Worm (Caenorhabditis elegans) whole organism, L3 larva: Measurements from ENCODE around the gene lcmt-1.

Experiments used
- R02D3.7 ChIP-seq: fragments of 150-350 bp; optimal IDR thresholded peaks from 2 replicates; lab custom pipeline; 2014; ENCODE audit warnings: missing biosample characterization, missing genetic modification characterization
- egl-27 ChIP-seq: sonication (generic microtip); optimal IDR thresholded peaks from 4 replicates; lab custom pipeline; 2017; ENCODE audit warnings: missing biosample characterization, missing genetic modification reagents, missing genetic modification characterization
- elt-1 ChIP-seq: fragments of 150-350 bp; optimal IDR thresholded peaks from 2 replicates; lab custom pipeline; 2014; ENCODE audit warnings: missing biosample characterization, missing genetic modification characterization
- elt-3 ChIP-seq, 3 experiments: fragments of 150-350 bp in 1 of 3; sonication (generic microtip) in 2 of 3; optimal IDR thresholded peaks; 2 replicates in 2 of 3; 4 replicates in 1 of 3; lab custom pipeline; 2014 to 2017; ENCODE audit warnings: missing biosample characterization in 3 of 3, missing genetic modification characterization in 3 of 3
- lin-15B ChIP-seq: fragments of 150-350 bp; optimal IDR thresholded peaks from 2 replicates; lab custom pipeline; 2014; ENCODE audit warnings: missing biosample characterization, missing genetic modification characterization
- lin-39 ChIP-seq: fragments of 150-350 bp; optimal IDR thresholded peaks from 2 replicates; lab custom pipeline; 2018; ENCODE audit warnings: missing biosample characterization, missing genetic modification reagents, missing genetic modification characterization
- mdl-1 ChIP-seq: fragments of 150-350 bp; optimal IDR thresholded peaks from 2 replicates; lab custom pipeline; 2014; ENCODE audit warnings: missing biosample characterization, missing genetic modification characterization
- nhr-43 ChIP-seq: sonication (generic microtip); optimal IDR thresholded peaks from 2 replicates; lab custom pipeline; 2016; ENCODE audit warnings: mild to moderate bottlenecking, missing genetic modification characterization, missing compliant biosample characterization; ENCODE audit not compliant: poor library complexity, severe bottlenecking
- nhr-76 ChIP-seq: fragments of 150-350 bp; sonication (generic microtip); optimal IDR thresholded peaks from 5 replicates; lab custom pipeline; 2014; ENCODE audit warnings: missing biosample characterization, missing genetic modification characterization
- pha-4 ChIP-seq: fragments of 150-350 bp; optimal IDR thresholded peaks from 2 replicates; lab custom pipeline; 2014; ENCODE audit warnings: missing biosample characterization, missing genetic modification reagents, missing genetic modification characterization
- sea-2 ChIP-seq: fragments of 150-350 bp; sonication (generic microtip); optimal IDR thresholded peaks from 4 replicates; lab custom pipeline; 2014; ENCODE audit warnings: missing biosample characterization, missing genetic modification reagents, missing genetic modification characterization
- snpc-4 ChIP-seq: fragments of 150-350 bp; optimal IDR thresholded peaks from 2 replicates; lab custom pipeline; 2014; ENCODE audit warnings: missing biosample characterization, missing genetic modification characterization
- unc-62 ChIP-seq: fragments of 150-350 bp; sonication (generic microtip); optimal IDR thresholded peaks from 4 replicates; lab custom pipeline; 2014; ENCODE audit warnings: missing biosample characterization, missing genetic modification reagents, missing genetic modification characterization

DNA sequence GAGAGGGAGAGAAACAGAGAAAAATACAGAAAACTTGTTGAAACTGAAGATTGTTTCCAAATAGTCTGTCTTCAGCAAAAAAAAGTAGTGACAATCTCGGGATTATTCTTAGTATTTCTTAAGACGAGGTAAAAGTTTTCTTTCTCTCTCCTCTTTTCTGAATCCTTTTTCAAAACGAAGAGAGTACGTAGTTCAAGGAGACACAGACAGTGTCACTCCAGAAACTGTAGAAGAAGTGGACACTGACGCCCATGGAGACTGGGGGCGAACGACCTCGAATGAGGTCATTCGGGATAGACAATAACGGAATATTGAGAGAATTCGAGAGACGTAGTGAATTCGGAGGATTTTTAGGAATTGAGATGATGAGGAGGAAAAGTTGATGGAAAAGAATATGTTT is 12.3 kb upstream of the lcmt-1 start, which contains the start of gene gly-6:
- no peak for TF ChIP-seq egl-27
- TF ChIP-seq nhr-43 (tag; lab: Kevin White, UChicago): no peak
- TF ChIP-seq lin-15B (tag; lab: Kevin White, UChicago): no peak
- no peak for TF ChIP-seq elt-1 (tag; lab: Kevin White, UChicago)
- TF ChIP-seq sea-2 (GFP tag; lab: Kevin White, UChicago): no peak
- no peak for TF ChIP-seq pha-4 (tag; lab: Kevin White, UChicago)
- no peak for TF ChIP-seq unc-62 (GFP tag; lab: Kevin White, UChicago)
- TF ChIP-seq lin-39 (tag; lab: Kevin White, UChicago): no peak
- TF ChIP-seq mdl-1 (tag; lab: Kevin White, UChicago): no peak
- TF ChIP-seq nhr-76 (tag; lab: Kevin White, UChicago): no peak
- no peak for TF ChIP-seq elt-3 (tag; optimal IDR thresholded peaks at IDR 0.05; lab: Kevin White, UChicago)
- no peak for TF ChIP-seq snpc-4 (tag; lab: Kevin White, UChicago)
- TF ChIP-seq R02D3.7 (tag; lab: Kevin White, UChicago): no peak
